Fruit fly (Drosophila melanogaster): ENCODE data around the gene CG1239.
A peak's percentile ranks its signal among the peaks of the same experiment; 100 is the strongest.

CG1239 gene

dm6 chr3R:5685269-5686048, 47.9 kb upstream of the CG1239 start, which contains the start of the genes Rab23 and plx (continued):
- TF ChIP-seq Antp (GFP tag; optimal IDR thresholded peaks at IDR 0.05), result peak; percentile 7
- TF ChIP-seq CG9609 (GFP tag; optimal IDR thresholded peaks at IDR 0.05), result no peak
- TF ChIP-seq CG4820 (GFP tag; optimal IDR thresholded peaks at IDR 0.05), result no peak
- TF ChIP-seq cwo (GFP tag; optimal IDR thresholded peaks at IDR 0.05), result no peak
- peak; percentile 45; the same call in 1 of the 2 replicates for TF ChIP-seq ssp (GFP tag; IDR thresholded peaks at IDR 0.05)
- peak; percentile 37 for TF ChIP-seq mam (GFP tag; optimal IDR thresholded peaks at IDR 0.05)
- no peak for TF ChIP-seq CG14014 (GFP tag; IDR thresholded peaks at IDR 0.05)
- peak; percentile 11; the same call in 1 of the 2 replicates for TF ChIP-seq vvl (GFP tag; IDR thresholded peaks at IDR 0.05)
- TF ChIP-seq CG30403 (GFP tag; optimal IDR thresholded peaks at IDR 0.05), result no peak
- peak in 1 of 2 experiments; percentile 72 for TF ChIP-seq tll (GFP tag; optimal IDR thresholded peaks at IDR 0.05)
- TF ChIP-seq Xrp1 (GFP tag; IDR thresholded peaks at IDR 0.05), result no peak
- peak; percentile 34 for TF ChIP-seq nmo (GFP tag; optimal IDR thresholded peaks at IDR 0.05)
- TF ChIP-seq Ets65A (GFP tag), result peak; percentile 76
- peak; percentile 23 for TF ChIP-seq Nf-YC (tag; optimal IDR thresholded peaks at IDR 0.05)
- peak; percentile 54 for TF ChIP-seq kah (GFP tag; optimal IDR thresholded peaks at IDR 0.05)
- TF ChIP-seq CG7357 (GFP tag; IDR thresholded peaks at IDR 0.05), result peak; percentile 71
- TF ChIP-seq gsb (GFP tag; IDR thresholded peaks at IDR 0.05), result no peak
- TF ChIP-seq Rfx (GFP tag; IDR thresholded peaks at IDR 0.05), result peak; percentile 11; the same call in 1 of the 2 replicates
- 0 out of 3 replicates have a peak, but pooled peaks have one; percentile 25 for TF ChIP-seq CG16813 (GFP tag; IDR thresholded peaks at IDR 0.05; ENCODE audit: partially characterized antibody)
- no peak for TF ChIP-seq CG4282 (GFP tag; optimal IDR thresholded peaks at IDR 0.05)
- peak; percentile 11 for TF ChIP-seq CG30431 (GFP tag; optimal IDR thresholded peaks at IDR 0.05)
- TF ChIP-seq CoRest (tag; optimal IDR thresholded peaks at IDR 0.05), result peak; percentile 49
- TF ChIP-seq stwl (tag; optimal IDR thresholded peaks at IDR 0.05), result peak; percentile 73
- peak; percentile 98 for TF ChIP-seq CG10267 (tag; optimal IDR thresholded peaks at IDR 0.05)
- TF ChIP-seq caup (GFP tag; optimal IDR thresholded peaks at IDR 0.05; ENCODE audit: severe bottlenecking), result no peak
- peak; percentile 52 for TF ChIP-seq ems (GFP tag; optimal IDR thresholded peaks at IDR 0.05)
- no peak for TF ChIP-seq CG8944 (GFP tag; optimal IDR thresholded peaks at IDR 0.05)
- TF ChIP-seq gsb-n (tag; optimal IDR thresholded peaks at IDR 0.05), result no peak
- peak; percentile 36 for TF ChIP-seq Max (GFP tag; optimal IDR thresholded peaks at IDR 0.05)
- TF ChIP-seq twi (tag; optimal IDR thresholded peaks at IDR 0.05), result no peak
- peak; percentile 71 for TF ChIP-seq HmgZ (tag; optimal IDR thresholded peaks at IDR 0.05)
- peak; percentile 48 for TF ChIP-seq CG12104 (GFP tag; optimal IDR thresholded peaks at IDR 0.05)
- no peak for TF ChIP-seq p53 (GFP tag; optimal IDR thresholded peaks at IDR 0.05)
- peak; percentile 27; the same call in 1 of the 2 replicates for TF ChIP-seq CG42726 (GFP tag; IDR thresholded peaks at IDR 0.05; ENCODE audit: partially characterized antibody)
- TF ChIP-seq CG10979 (tag; optimal IDR thresholded peaks at IDR 0.05), result no peak
- TF ChIP-seq crp (GFP tag; optimal IDR thresholded peaks at IDR 0.05), result peak; percentile 96 to 99
- peak; percentile 33 for TF ChIP-seq CG11504 (tag; optimal IDR thresholded peaks at IDR 0.05)
- peak; percentile 1 for TF ChIP-seq CG7786 (GFP tag; optimal IDR thresholded peaks at IDR 0.05)
- peak; percentile 40 for TF ChIP-seq CG12391 (tag; optimal IDR thresholded peaks at IDR 0.05)
- 0 out of 2 replicates have a peak, but pooled peaks have one; percentile 22 for TF ChIP-seq Scr (GFP tag; IDR thresholded peaks at IDR 0.05; ENCODE audit: partially characterized antibody)
- TF ChIP-seq bcd (GFP tag; optimal IDR thresholded peaks at IDR 0.05), result peak; percentile 13
- peak; percentile 27 for TF ChIP-seq gem (tag; optimal IDR thresholded peaks at IDR 0.05)
- peak in 1 of 2 experiments; percentile 23 for TF ChIP-seq Pdp1 (GFP tag; optimal IDR thresholded peaks at IDR 0.05)
- peak; percentile 60 for TF ChIP-seq CG2120 (GFP tag; optimal IDR thresholded peaks at IDR 0.05)
- TF ChIP-seq CG10431 (GFP tag; optimal IDR thresholded peaks at IDR 0.05), result peak; percentile 23
- peak in 1 of 2 experiments; percentile 17 for TF ChIP-seq insv (GFP tag; optimal IDR thresholded peaks at IDR 0.05)
- TF ChIP-seq ci (GFP tag; IDR thresholded peaks at IDR 0.05), result peak; percentile 38; the same call in 2 of the 3 replicates
